Fruit fly (Drosophila melanogaster) whole organism, embryonic: Measurements from ENCODE around the gene Gga.
A peak's percentile ranks its signal among the peaks of the same experiment; 100 is the strongest.

Experiments
- Asciz ChIP-seq: fragments of 200-800 bp; sonication (Bioruptor generic); optimal IDR thresholded peaks from 2 replicates; lab custom pipeline; 2017; ENCODE audit warnings: missing biosample characterization, mild to moderate bottlenecking, missing genetic modification characterization, missing genetic modification reagents
- CG10209 ChIP-seq: fragments of 200-800 bp; sonication (Bioruptor generic); optimal IDR thresholded peaks from 3 replicates; lab custom pipeline; 2017; ENCODE audit warnings: missing biosample characterization, mild to moderate bottlenecking, missing genetic modification characterization, missing genetic modification reagents
- CG10267 ChIP-seq: fragments of 200-800 bp; sonication (Bioruptor generic); optimal IDR thresholded peaks from 2 replicates; lab custom pipeline; 2018; ENCODE audit warnings: missing biosample characterization, mild to moderate bottlenecking, missing genetic modification characterization, moderate library complexity
- CG11085 ChIP-seq: fragments of 200-800 bp; sonication (Bioruptor generic); IDR thresholded peaks from 2 replicates; pipeline ENCODE4 v1.3.6; 2022; ENCODE audit warnings: missing biosample characterization, missing genetic modification characterization
- CG12744 ChIP-seq: fragments of 200-800 bp; sonication (Bioruptor generic); optimal IDR thresholded peaks from 2 replicates; lab custom pipeline; 2016; ENCODE audit warnings: missing biosample characterization, missing genetic modification characterization
- CG13424 ChIP-seq: fragments of 200-800 bp; sonication (Bioruptor generic); optimal IDR thresholded peaks from 2 replicates; lab custom pipeline; 2019; ENCODE audit warnings: missing biosample characterization, mild to moderate bottlenecking, missing genetic modification characterization, moderate library complexity
- CG14014 ChIP-seq: fragments of 200-800 bp; sonication (Bioruptor generic); IDR thresholded peaks from 2 replicates; pipeline ENCODE4 v1.3.6; 2022; ENCODE audit warnings: missing biosample characterization, missing genetic modification characterization
- CG14441 ChIP-seq: fragments of 200-800 bp; sonication (Bioruptor generic); IDR thresholded peaks from 2 replicates; pipeline ENCODE4 v1.3.6; 2022; ENCODE audit warnings: missing biosample characterization, missing genetic modification characterization
- CG15601 ChIP-seq: fragments of 200-800 bp; sonication (Bioruptor generic); optimal IDR thresholded peaks from 3 replicates; lab custom pipeline; 2019; ENCODE audit warnings: missing biosample characterization, mild to moderate bottlenecking, missing genetic modification characterization, moderate library complexity
- CG17385 ChIP-seq: fragments of 200-800 bp; sonication (Bioruptor generic); optimal IDR thresholded peaks from 3 replicates; lab custom pipeline; 2018; ENCODE audit warnings: missing biosample characterization, mild to moderate bottlenecking, missing genetic modification characterization
- CG18011 ChIP-seq: fragments of 200-800 bp; sonication (Bioruptor generic); optimal IDR thresholded peaks from 2 replicates; lab custom pipeline; 2017; ENCODE audit warnings: missing biosample characterization, missing genetic modification characterization, mild to moderate bottlenecking, moderate library complexity, missing genotype
- CG18619 ChIP-seq: fragments of 200-800 bp; sonication (Bioruptor generic); optimal IDR thresholded peaks from 3 replicates; lab custom pipeline; 2017; ENCODE audit warnings: missing biosample characterization, mild to moderate bottlenecking, missing genetic modification characterization
- CG30020 ChIP-seq: fragments of 200-800 bp; optimal IDR thresholded peaks from 2 replicates; lab custom pipeline; 2019; ENCODE audit warnings: missing biosample characterization, mild to moderate bottlenecking, missing genetic modification characterization, moderate library complexity
- CG31224 ChIP-seq: fragments of 200-800 bp; sonication (Bioruptor generic); IDR thresholded peaks from 2 replicates; pipeline ENCODE4 v1.3.6; 2022; ENCODE audit warnings: missing biosample characterization, missing genetic modification characterization
- CG3995 ChIP-seq: fragments of 200-800 bp; sonication (Bioruptor generic); optimal IDR thresholded peaks from 3 replicates; lab custom pipeline; 2016; ENCODE audit warnings: missing biosample characterization, missing genetic modification characterization
- CG42726 ChIP-seq: fragments of 200-800 bp; sonication (Bioruptor generic); IDR thresholded peaks from 2 replicates; pipeline ENCODE4 v1.3.6; 2022; ENCODE audit warnings: missing biosample characterization, missing genetic modification characterization; ENCODE audit not compliant: partially characterized antibody
- CG6175 ChIP-seq: fragments of 200-800 bp; sonication (Bioruptor generic); IDR thresholded peaks from 3 replicates; pipeline ENCODE4 v1.3.6; 2022; ENCODE audit warnings: missing biosample characterization, missing genetic modification characterization
- CG6813 ChIP-seq: fragments of 200-800 bp; sonication (Bioruptor generic); optimal IDR thresholded peaks from 2 replicates; lab custom pipeline; 2017; ENCODE audit warnings: missing biosample characterization, missing genetic modification characterization, mild to moderate bottlenecking, moderate library complexity, missing genetic modification reagents
- CG7786 ChIP-seq: fragments of 200-800 bp; sonication (Bioruptor generic); optimal IDR thresholded peaks from 2 replicates; lab custom pipeline; 2016; ENCODE audit warnings: missing biosample characterization, missing genetic modification characterization
- CG9609 ChIP-seq: fragments of 200-800 bp; sonication (Bioruptor generic); optimal IDR thresholded peaks from 3 replicates; lab custom pipeline; 2016; ENCODE audit warnings: missing biosample characterization, missing genetic modification characterization
- CG9797 ChIP-seq: fragments of 200-800 bp; sonication (Bioruptor generic); optimal IDR thresholded peaks from 3 replicates; lab custom pipeline; 2018; ENCODE audit warnings: missing biosample characterization, mild to moderate bottlenecking, missing genetic modification characterization
- Dll ChIP-seq: fragments of 200-800 bp; sonication (Bioruptor generic); IDR thresholded peaks from 4 replicates; pipeline ENCODE4 v1.3.6; 2022; ENCODE audit warnings: missing biosample characterization, missing genetic modification characterization; ENCODE audit not compliant: partially characterized antibody
- Dp ChIP-seq: fragments of 200-800 bp; sonication (Bioruptor generic); optimal IDR thresholded peaks from 2 replicates; lab custom pipeline; 2018; ENCODE audit warnings: missing biosample characterization, mild to moderate bottlenecking, missing genetic modification characterization, moderate library complexity
- Fer2 ChIP-seq: fragments of 200-800 bp; sonication (Bioruptor generic); optimal IDR thresholded peaks from 2 replicates; lab custom pipeline; 2018; ENCODE audit warnings: missing biosample characterization, mild to moderate bottlenecking, missing genetic modification characterization, moderate library complexity
- Fer3 ChIP-seq: fragments of 200-800 bp; sonication (Bioruptor generic); optimal IDR thresholded peaks from 2 replicates; lab custom pipeline; 2018; ENCODE audit warnings: missing biosample characterization, mild to moderate bottlenecking, missing genetic modification characterization, moderate library complexity
- HLHmδ ChIP-seq: fragments of 200-800 bp; sonication (Bioruptor generic); optimal IDR thresholded peaks from 2 replicates; lab custom pipeline; 2018; ENCODE audit warnings: missing biosample characterization, mild to moderate bottlenecking, missing genetic modification characterization, moderate library complexity
- Hr39 ChIP-seq: fragments of >200 bp; optimal IDR thresholded peaks from 2 replicates; lab custom pipeline; 2017
- Lpt ChIP-seq: fragments of >200 bp; optimal IDR thresholded peaks from 2 replicates; lab custom pipeline; 2018; ENCODE audit warnings: missing biosample characterization, missing genetic modification characterization
- NFAT ChIP-seq: fragments of 200-800 bp; sonication (Bioruptor generic); IDR thresholded peaks from 2 replicates; pipeline ENCODE4 v1.3.6; 2022; ENCODE audit warnings: missing biosample characterization, missing genetic modification characterization
- Ptx1 ChIP-seq: fragments of 200-800 bp; sonication (Bioruptor generic); IDR thresholded peaks from 2 replicates; pipeline ENCODE4 v1.3.6; 2022; ENCODE audit warnings: missing biosample characterization, missing genetic modification characterization
- ase ChIP-seq: fragments of 200-800 bp; sonication (Bioruptor generic); IDR thresholded peaks from 3 replicates; pipeline ENCODE4 v1.3.6; 2022; ENCODE audit warnings: missing biosample characterization, missing genetic modification characterization
- ato ChIP-seq: fragments of 200-800 bp; sonication (Bioruptor generic); IDR thresholded peaks from 2 replicates; pipeline ENCODE4 v1.3.6; 2022; ENCODE audit warnings: missing biosample characterization, missing genetic modification characterization; ENCODE audit not compliant: partially characterized antibody
- cato ChIP-seq: fragments of 200-800 bp; sonication (Bioruptor generic); optimal IDR thresholded peaks from 2 replicates; lab custom pipeline; 2016; ENCODE audit warnings: missing biosample characterization, missing genetic modification characterization, borderline replicate concordance
- corto ChIP-seq: fragments of 200-800 bp; sonication (Bioruptor generic); optimal IDR thresholded peaks from 2 replicates; lab custom pipeline; 2016; ENCODE audit warnings: missing biosample characterization, mild to moderate bottlenecking, missing genetic modification characterization, moderate library complexity
- crol ChIP-seq: fragments of 200-800 bp; sonication (Bioruptor generic); IDR thresholded peaks from 2 replicates; pipeline ENCODE4 v1.3.6; 2022; ENCODE audit warnings: missing biosample characterization, missing genetic modification characterization
- danr ChIP-seq: fragments of 200-800 bp; sonication (Bioruptor generic); IDR thresholded peaks from 2 replicates; pipeline ENCODE4 v1.3.6; 2022; ENCODE audit warnings: missing biosample characterization, missing genetic modification characterization
- dmrt11E ChIP-seq: fragments of 200-800 bp; sonication (Bioruptor generic); optimal IDR thresholded peaks from 3 replicates; lab custom pipeline; 2018; ENCODE audit warnings: missing biosample characterization, mild to moderate bottlenecking, missing genetic modification characterization, moderate library complexity
- emc ChIP-seq: fragments of 200-800 bp; sonication (Bioruptor generic); optimal IDR thresholded peaks from 2 replicates; lab custom pipeline; 2016; ENCODE audit warnings: missing biosample characterization, missing genetic modification characterization
- eve ChIP-seq, 2 experiments: fragments of >200 bp; optimal IDR thresholded peaks; 2 replicates each; lab custom pipeline; 2017; ENCODE audit warnings: missing biosample characterization in 2 of 2, missing genetic modification characterization in 2 of 2
- exex ChIP-seq: fragments of 200-800 bp; sonication (Bioruptor generic); optimal IDR thresholded peaks from 4 replicates; lab custom pipeline; 2018; ENCODE audit warnings: missing biosample characterization, mild to moderate bottlenecking, missing genetic modification characterization, moderate library complexity
- eyg ChIP-seq: fragments of 200-800 bp; sonication (Bioruptor generic); optimal IDR thresholded peaks from 3 replicates; lab custom pipeline; 2016; ENCODE audit warnings: missing biosample characterization, missing genetic modification characterization
- fd64A ChIP-seq: fragments of 200-800 bp; sonication (Bioruptor generic); optimal IDR thresholded peaks from 3 replicates; lab custom pipeline; 2018; ENCODE audit warnings: missing biosample characterization, mild to moderate bottlenecking, missing genetic modification characterization
- grau ChIP-seq: fragments of 200-800 bp; optimal IDR thresholded peaks from 3 replicates; lab custom pipeline; 2019; ENCODE audit warnings: missing biosample characterization, mild to moderate bottlenecking, missing genetic modification characterization, moderate library complexity
- ind ChIP-seq: fragments of 200-800 bp; sonication (Bioruptor generic); optimal IDR thresholded peaks from 3 replicates; lab custom pipeline; 2016; ENCODE audit warnings: missing biosample characterization, missing genetic modification characterization
- kni ChIP-seq: fragments of 200-800 bp; sonication (Bioruptor generic); optimal IDR thresholded peaks from 3 replicates; lab custom pipeline; 2017; ENCODE audit warnings: mild to moderate bottlenecking, missing biosample characterization, missing genetic modification reagents, missing genetic modification characterization
- lbe ChIP-seq: fragments of 200-800 bp; sonication (Bioruptor generic); optimal IDR thresholded peaks from 2 replicates; lab custom pipeline; 2016; ENCODE audit warnings: missing biosample characterization, mild to moderate bottlenecking, missing genetic modification characterization
- row ChIP-seq: fragments of 200-800 bp; sonication (Bioruptor generic); IDR thresholded peaks from 3 replicates; pipeline ENCODE4 v1.3.6; 2022; ENCODE audit warnings: missing biosample characterization, missing genetic modification characterization
- sc ChIP-seq, 3 experiments: fragments of >200 bp in 2 of 3; fragments of 200-800 bp in 1 of 3; sonication (Bioruptor generic) in 1 of 3; optimal IDR thresholded peaks; 2 replicates in 2 of 3; 3 replicates in 1 of 3; lab custom pipeline; 2017; ENCODE audit warnings: mild to moderate bottlenecking in 1 of 3, missing biosample characterization in 1 of 3, missing genetic modification characterization in 1 of 3, missing genetic modification reagents in 1 of 3
- slbo ChIP-seq: fragments of 200-800 bp; sonication (Bioruptor generic); IDR thresholded peaks from 2 replicates; pipeline ENCODE4 v1.3.6; 2022; ENCODE audit warnings: missing biosample characterization, missing genetic modification characterization

The Gga gene

DNA sequence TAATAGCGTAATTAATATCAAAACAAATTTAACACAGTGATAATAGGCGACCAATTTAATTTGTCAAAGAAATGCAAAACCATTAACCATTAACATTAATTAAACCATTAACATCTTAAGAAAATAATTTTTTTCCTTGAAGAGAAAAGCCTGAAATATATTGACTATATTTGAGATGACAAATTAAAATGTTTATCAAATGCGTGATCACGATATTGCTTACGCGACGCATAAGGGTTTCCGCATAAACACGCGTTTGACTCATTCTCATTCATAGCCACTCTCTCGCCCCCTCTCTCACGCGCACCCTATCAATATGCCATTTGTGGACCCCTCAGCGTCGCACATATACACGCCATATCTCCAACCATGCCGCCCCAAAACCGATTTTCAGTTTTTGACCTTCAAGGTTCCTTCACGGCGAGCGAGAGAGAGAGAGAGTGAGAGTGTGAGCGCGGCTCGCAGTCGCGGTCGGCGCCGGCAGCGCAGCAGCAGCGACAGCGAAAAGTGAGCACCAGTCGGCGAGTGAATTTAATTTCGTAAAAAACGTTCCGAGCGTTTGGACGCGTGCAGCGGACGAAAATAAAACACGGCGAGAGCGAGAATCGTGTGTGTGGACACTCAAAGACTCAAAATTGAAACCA, 15.3 kb upstream of the Gga start, which contains the start of gene Hex-A (continued):
- TF ChIP-seq HLHmδ (GFP tag; lab: Kevin White, UChicago) (peak; percentile 9), Dll (GFP tag; lab: Robert Waterston, UW) (no peak), danr (peak; percentile 84), eyg (GFP tag; lab: Kevin White, UChicago) (peak; percentile 87), CG9609 (GFP tag; lab: Kevin White, UChicago) (peak; percentile 90), Lpt (GFP tag; lab: Kevin White, UChicago) (no peak), CG12744 (peak; percentile 96), sc (optimal IDR thresholded peaks at IDR 0.05; lab: Kevin White, UChicago) (no peak), sc (GFP tag; optimal IDR thresholded peaks at IDR 0.05; lab: Kevin White, UChicago) (peak; percentile 92), Fer3 (tag; lab: Kevin White, UChicago) (peak; percentile 97), CG42726 (GFP tag; lab: Robert Waterston, UW) (peak; percentile 52; the same call in 1 of the 2 replicates), CG15601 (tag; lab: Kevin White, UChicago) (peak; percentile 96), grau (tag; lab: Kevin White, UChicago) (peak; percentile 98), ato (no peak), exex (tag; lab: Kevin White, UChicago) (peak; percentile 94), fd64A (GFP tag; lab: Kevin White, UChicago) (peak; percentile 87), CG18011 (GFP tag; lab: Kevin White, UChicago) (peak; percentile 87), CG18619 (GFP tag; lab: Kevin White, UChicago) (peak; percentile 97), Dp (GFP tag; lab: Kevin White, UChicago) (peak; percentile 16), slbo (peak; percentile 87), crol (GFP tag; lab: Robert Waterston, UW) (peak; percentile 97), ase (peak; percentile 83), NFAT (GFP tag; lab: Robert Waterston, UW) (peak; percentile 89), CG31224 (GFP tag; lab: Robert Waterston, UW) (peak; percentile 85), CG7786 (GFP tag; lab: Kevin White, UChicago) (peak; percentile 92), CG10267 (tag; lab: Kevin White, UChicago) (peak; percentile 96), CG17385 (peak; percentile 95), Ptx1 (GFP tag; lab: Robert Waterston, UW) (peak; percentile 85), dmrt11E (tag; lab: Kevin White, UChicago) (peak; percentile 93), CG9797 (peak; percentile 44), lbe (peak; percentile 92), kni (GFP tag; lab: Kevin White, UChicago) (peak; percentile 98), ind (GFP tag; lab: Kevin White, UChicago) (peak; percentile 84), cato (GFP tag; lab: Kevin White, UChicago) (peak; percentile 82), Asciz (GFP tag; lab: Kevin White, UChicago) (peak; percentile 97), CG13424 (tag; lab: Kevin White, UChicago) (peak; percentile 99), corto (peak; percentile 77), Hr39 (lab: Kevin White, UChicago) (no peak), CG6175 (GFP tag; lab: Robert Waterston, UW) (peak; percentile 83; the same call in 2 of the 3 replicates), CG14014 (GFP tag; lab: Robert Waterston, UW) (peak; percentile 92), Fer2 (tag; lab: Kevin White, UChicago) (peak; percentile 96), CG10209 (GFP tag; lab: Kevin White, UChicago) (peak; percentile 95), CG6813 (GFP tag; lab: Kevin White, UChicago) (peak; percentile 95), row (GFP tag; lab: Robert Waterston, UW) (peak; percentile 93), CG3995 (GFP tag; lab: Kevin White, UChicago) (peak; percentile 79), CG30020 (tag; lab: Kevin White, UChicago) (peak; percentile 84), CG11085 (GFP tag; lab: Robert Waterston, UW) (peak; percentile 66), CG14441 (peak; percentile 83), eve (GFP tag; optimal IDR thresholded peaks at IDR 0.05; lab: Kevin White, UChicago) (peak in 1 of 2 experiments; percentile 100), emc (GFP tag; lab: Kevin White, UChicago) (peak; percentile 88)
